Worm (Caenorhabditis elegans) whole organism, L1 larva: ENCODE data around the gene aco-1.
A peak's percentile ranks its signal among the peaks of the same experiment; 100 is the strongest.

Experiments
- C16A3.4 ChIP-seq: fragments of 150-350 bp; optimal IDR thresholded peaks from 2 replicates; lab custom pipeline; 2014; ENCODE audit warnings: missing biosample characterization, missing genetic modification characterization
- F16B12.6 ChIP-seq: fragments of 150-350 bp; optimal IDR thresholded peaks from 2 replicates; lab custom pipeline; 2014; ENCODE audit warnings: missing biosample characterization, missing genetic modification characterization
- alr-1 ChIP-seq: fragments of 200-800 bp; sonication (Bioruptor generic); optimal IDR thresholded peaks from 2 replicates; lab custom pipeline; 2018; ENCODE audit warnings: borderline replicate concordance, mild to moderate bottlenecking, missing genetic modification characterization, missing compliant biosample characterization
- blmp-1 ChIP-seq: fragments of 150-350 bp; optimal IDR thresholded peaks from 2 replicates; lab custom pipeline; 2014; ENCODE audit warnings: missing biosample characterization, missing genetic modification characterization
- elt-3 ChIP-seq, 6 experiments: fragments of 150-350 bp in 1 of 6; sonication (generic microtip); optimal IDR thresholded peaks; 2 replicates each; lab custom pipeline; 2017 to 2018; ENCODE audit warnings: missing biosample characterization in 6 of 6, missing genetic modification characterization in 6 of 6, inconsistent platforms in 1 of 6
- fkh-10 ChIP-seq: sonication (generic microtip); optimal IDR thresholded peaks from 2 replicates; lab custom pipeline; 2017; ENCODE audit warnings: missing biosample characterization, missing genetic modification reagents, missing genetic modification characterization
- lin-13 ChIP-seq: fragments of 150-350 bp; optimal IDR thresholded peaks from 2 replicates; lab custom pipeline; 2014; ENCODE audit warnings: missing biosample characterization, missing genetic modification reagents, missing genetic modification characterization
- lsy-2 ChIP-seq, 2 experiments: fragments of 150-350 bp; optimal IDR thresholded peaks; 2 replicates each; lab custom pipeline; 2014; ENCODE audit warnings: missing biosample characterization in 2 of 2, missing genetic modification characterization in 2 of 2
- nhr-11 ChIP-seq: fragments of 150-350 bp; optimal IDR thresholded peaks from 2 replicates; lab custom pipeline; 2014; ENCODE audit warnings: missing biosample characterization, missing genetic modification characterization
- nhr-76 ChIP-seq: sonication (generic microtip); optimal IDR thresholded peaks from 2 replicates; lab custom pipeline; 2017; ENCODE audit warnings: missing biosample characterization, missing genetic modification characterization
- nhr-77 ChIP-seq: fragments of 150-350 bp; optimal IDR thresholded peaks from 2 replicates; lab custom pipeline; 2014; ENCODE audit warnings: missing biosample characterization, missing genetic modification characterization
- tbx-2 ChIP-seq: sonication (generic microtip); optimal IDR thresholded peaks from 2 replicates; lab custom pipeline; 2016; ENCODE audit warnings: missing genetic modification characterization, missing compliant biosample characterization

DNA sequence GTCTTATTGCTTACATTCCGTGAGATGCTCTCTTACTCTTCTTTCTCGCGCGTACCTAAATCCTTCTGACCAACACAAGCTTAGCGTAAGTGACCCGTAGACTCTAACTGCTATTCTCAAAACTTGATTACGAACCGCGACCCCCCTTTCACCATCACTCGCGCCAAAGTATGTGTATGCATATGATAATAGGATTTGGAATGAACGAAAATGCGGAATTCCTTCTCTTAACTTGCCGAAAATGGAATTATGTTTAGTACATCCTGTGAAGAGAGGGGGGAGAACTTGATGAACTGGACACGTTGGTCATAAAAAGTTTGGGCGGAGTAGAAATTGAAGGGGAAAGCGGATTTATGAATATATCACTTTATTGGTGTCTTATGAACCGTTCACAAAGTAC lies 47.2 kb downstream of the aco-1 start:
- no peak for TF ChIP-seq nhr-77 (tag; lab: Kevin White, UChicago)
- no peak for TF ChIP-seq nhr-11 (tag; lab: Kevin White, UChicago)
- TF ChIP-seq blmp-1 (tag; lab: Kevin White, UChicago): peak; percentile 35
- TF ChIP-seq C16A3.4: no peak
- TF ChIP-seq alr-1 (tag; lab: Kevin White, UChicago): no peak
- no peak for TF ChIP-seq elt-3 (tag; optimal IDR thresholded peaks at IDR 0.05; lab: Kevin White, UChicago)
- TF ChIP-seq F16B12.6: no peak
- TF ChIP-seq lsy-2 (tag; optimal IDR thresholded peaks at IDR 0.05; lab: Kevin White, UChicago): no peak
- TF ChIP-seq lin-13: no peak
- peak; percentile 97 for TF ChIP-seq fkh-10
- TF ChIP-seq nhr-76: no peak
- no peak for TF ChIP-seq tbx-2 (tag; lab: Kevin White, UChicago)
